Worm (Caenorhabditis elegans) whole organism, L1 larva: ENCODE data around the gene R02F2.8.

ENCODE experiments used
- F16B12.6 ChIP-seq: fragments of 150-350 bp; optimal IDR thresholded peaks from 2 replicates; lab custom pipeline; 2014; ENCODE audit warnings: missing biosample characterization, missing genetic modification characterization
- aha-1 ChIP-seq: fragments of 150-350 bp; optimal IDR thresholded peaks from 2 replicates; lab custom pipeline; 2014; ENCODE audit warnings: missing biosample characterization, missing genetic modification characterization
- alr-1 ChIP-seq: fragments of 200-800 bp; sonication (Bioruptor generic); optimal IDR thresholded peaks from 2 replicates; lab custom pipeline; 2018; ENCODE audit warnings: borderline replicate concordance, mild to moderate bottlenecking, missing genetic modification characterization, missing compliant biosample characterization
- aly-2 ChIP-seq: fragments of 150-350 bp; optimal IDR thresholded peaks from 2 replicates; lab custom pipeline; 2014; ENCODE audit warnings: missing biosample characterization, missing genetic modification characterization
- ama-1 ChIP-seq: fragments of 150-350 bp; optimal IDR thresholded peaks from 2 replicates; lab custom pipeline; 2014
- blmp-1 ChIP-seq: fragments of 150-350 bp; optimal IDR thresholded peaks from 2 replicates; lab custom pipeline; 2014; ENCODE audit warnings: missing biosample characterization, missing genetic modification characterization
- ceh-63 ChIP-seq: fragments of 200-800 bp; sonication (Bioruptor generic); optimal IDR thresholded peaks from 2 replicates; lab custom pipeline; 2018; ENCODE audit warnings: mild to moderate bottlenecking, missing genetic modification characterization, missing compliant biosample characterization
- ceh-88 ChIP-seq: fragments of 200-800 bp; sonication (Bioruptor generic); IDR thresholded peaks from 2 replicates; pipeline ENCODE4 v1.3.6; 2022; ENCODE audit warnings: missing genetic modification characterization, missing compliant biosample characterization
- ces-1 ChIP-seq: fragments of 150-350 bp; optimal IDR thresholded peaks from 2 replicates; lab custom pipeline; 2014; ENCODE audit warnings: missing biosample characterization, missing genetic modification reagents, missing genetic modification characterization
- dpl-1 ChIP-seq, 3 experiments: fragments of 150-350 bp in 2 of 3; sonication (generic microtip) in 1 of 3; optimal IDR thresholded peaks; 2 replicates each; lab custom pipeline; 2014 to 2017; ENCODE audit warnings: missing biosample characterization in 3 of 3, missing genetic modification characterization in 3 of 3, missing genetic modification reagents in 3 of 3
- efl-3 ChIP-seq: fragments of 200-800 bp; sonication (Bioruptor generic); optimal IDR thresholded peaks from 2 replicates; lab custom pipeline; 2018; ENCODE audit warnings: mild to moderate bottlenecking, missing genetic modification characterization, missing compliant biosample characterization
- egl-13 ChIP-seq: sonication (generic microtip); optimal IDR thresholded peaks from 2 replicates; lab custom pipeline; 2016; ENCODE audit warnings: missing genotype, missing genetic modification reagents, missing genetic modification characterization, missing compliant biosample characterization
- egl-27 ChIP-seq, 2 experiments: fragments of 150-350 bp in 1 of 2; sonication (generic microtip); optimal IDR thresholded peaks; 3 replicates each; lab custom pipeline; 2017 to 2018; ENCODE audit warnings: missing biosample characterization in 2 of 2, missing genetic modification characterization in 2 of 2, missing genetic modification reagents in 2 of 2
- elt-2 ChIP-seq: sonication (generic microtip); optimal IDR thresholded peaks from 2 replicates; lab custom pipeline; 2016; ENCODE audit warnings: missing genetic modification characterization, mild to moderate bottlenecking, inconsistent platforms, missing compliant biosample characterization, missing genetic modification reagents
- elt-3 ChIP-seq, 6 experiments: fragments of 150-350 bp in 1 of 6; sonication (generic microtip); optimal IDR thresholded peaks; 2 replicates each; lab custom pipeline; 2017 to 2018; ENCODE audit warnings: missing biosample characterization in 6 of 6, missing genetic modification characterization in 6 of 6, inconsistent platforms in 1 of 6
- ets-5 ChIP-seq: fragments of 200-800 bp; sonication (Bioruptor generic); IDR thresholded peaks from 2 replicates; pipeline ENCODE4 v1.3.6; 2022; ENCODE audit warnings: missing genetic modification characterization, missing compliant biosample characterization
- fkh-4 ChIP-seq: sonication (generic microtip); optimal IDR thresholded peaks from 2 replicates; lab custom pipeline; 2016; ENCODE audit warnings: missing compliant biosample characterization, missing genetic modification characterization, borderline replicate concordance
- fkh-8 ChIP-seq: sonication (generic microtip); optimal IDR thresholded peaks from 2 replicates; lab custom pipeline; 2016; ENCODE audit warnings: mild to moderate bottlenecking, missing genetic modification characterization, missing compliant biosample characterization
- grh-1 ChIP-seq: fragments of 200-800 bp; sonication (Bioruptor generic); IDR thresholded peaks from 2 replicates; pipeline ENCODE4 v1.3.6; 2022; ENCODE audit warnings: missing genetic modification reagents, missing genetic modification characterization, missing compliant biosample characterization
- hlh-17 ChIP-seq: fragments of 200-800 bp; sonication (Bioruptor generic); optimal IDR thresholded peaks from 2 replicates; lab custom pipeline; 2018; ENCODE audit warnings: missing genetic modification characterization, mild to moderate bottlenecking, missing compliant biosample characterization, moderate library complexity, borderline replicate concordance
- hlh-4 ChIP-seq: sonication (generic microtip); optimal IDR thresholded peaks from 2 replicates; lab custom pipeline; 2016; ENCODE audit warnings: mild to moderate bottlenecking, missing genetic modification characterization, missing compliant biosample characterization
- irx-1 ChIP-seq: sonication (generic microtip); optimal IDR thresholded peaks from 2 replicates; lab custom pipeline; 2016; ENCODE audit warnings: missing genetic modification characterization, missing compliant biosample characterization
- isw-1 ChIP-seq: fragments of 200-800 bp; sonication (Bioruptor generic); IDR thresholded peaks from 2 replicates; pipeline ENCODE4 v1.3.6; 2022; ENCODE audit warnings: missing genetic modification characterization, missing compliant biosample characterization
- jun-1 ChIP-seq: fragments of 150-350 bp; optimal IDR thresholded peaks from 2 replicates; lab custom pipeline; 2014; ENCODE audit warnings: missing biosample characterization, missing genetic modification reagents, missing genetic modification characterization
- lin-13 ChIP-seq: fragments of 150-350 bp; optimal IDR thresholded peaks from 2 replicates; lab custom pipeline; 2014; ENCODE audit warnings: missing biosample characterization, missing genetic modification reagents, missing genetic modification characterization
- lin-14 ChIP-seq: fragments of 200-800 bp; sonication (Bioruptor generic); optimal IDR thresholded peaks from 2 replicates; lab custom pipeline; 2018; ENCODE audit warnings: mild to moderate bottlenecking, missing genetic modification characterization, moderate library complexity, missing compliant biosample characterization
- lin-15B ChIP-seq: fragments of 150-350 bp; sonication (generic microtip); optimal IDR thresholded peaks from 3 replicates; lab custom pipeline; 2014; ENCODE audit warnings: missing biosample characterization, missing genetic modification characterization
- lin-39 ChIP-seq: fragments of 150-350 bp; optimal IDR thresholded peaks from 2 replicates; lab custom pipeline; 2014; ENCODE audit warnings: missing biosample characterization, missing genetic modification reagents, missing genetic modification characterization
- lir-3 ChIP-seq: sonication (generic microtip); optimal IDR thresholded peaks from 2 replicates; lab custom pipeline; 2016; ENCODE audit warnings: mild to moderate bottlenecking, missing genetic modification characterization, moderate library complexity, missing compliant biosample characterization; ENCODE audit not compliant: poor library complexity
- mdl-1 ChIP-seq, 2 experiments: fragments of 150-350 bp; optimal IDR thresholded peaks; 2 replicates each; lab custom pipeline; 2014 to 2017; ENCODE audit warnings: missing biosample characterization in 2 of 2, missing genetic modification characterization in 2 of 2, inconsistent platforms in 1 of 2
- nhr-12 ChIP-seq: sonication (generic microtip); optimal IDR thresholded peaks from 2 replicates; lab custom pipeline; 2017; ENCODE audit warnings: missing biosample characterization, missing genetic modification characterization
- nhr-19 ChIP-seq: fragments of 200-800 bp; sonication (Bioruptor generic); conservative IDR thresholded peaks from 2 replicates; pipeline ENCODE4 v1.3.6; 2022; ENCODE audit warnings: missing genetic modification characterization, missing compliant biosample characterization
- nhr-47 ChIP-seq: sonication (generic microtip); optimal IDR thresholded peaks from 2 replicates; lab custom pipeline; 2016; ENCODE audit warnings: mild to moderate bottlenecking, missing genetic modification characterization, moderate library complexity, missing compliant biosample characterization
- nhr-77 ChIP-seq: fragments of 150-350 bp; optimal IDR thresholded peaks from 2 replicates; lab custom pipeline; 2014; ENCODE audit warnings: missing biosample characterization, missing genetic modification characterization
- nhr-85 ChIP-seq: sonication (generic microtip); peaks from one replicate; lab custom pipeline; 2016; ENCODE audit warnings: missing genetic modification characterization, inconsistent platforms, missing compliant biosample characterization
- nhr-90 ChIP-seq: sonication (generic microtip); optimal IDR thresholded peaks from 2 replicates; lab custom pipeline; 2016; ENCODE audit warnings: mild to moderate bottlenecking, missing genetic modification characterization, missing compliant biosample characterization; ENCODE audit not compliant: poor library complexity
- pag-3 ChIP-seq: sonication (generic microtip); optimal IDR thresholded peaks from 2 replicates; lab custom pipeline; 2017; ENCODE audit warnings: missing genetic modification characterization, mild to moderate bottlenecking, missing compliant biosample characterization, antibody characterized with exemption, borderline replicate concordance; ENCODE audit not compliant: insufficient read depth
- pax-3 ChIP-seq: fragments of 200-800 bp; sonication (Bioruptor generic); optimal IDR thresholded peaks from 2 replicates; lab custom pipeline; 2018; ENCODE audit warnings: mild to moderate bottlenecking, missing genetic modification characterization, moderate library complexity, missing compliant biosample characterization
- pqm-1 ChIP-seq: sonication (generic microtip); optimal IDR thresholded peaks from 3 replicates; lab custom pipeline; 2017; ENCODE audit warnings: missing biosample characterization, missing genetic modification characterization
- rnt-1 ChIP-seq: sonication (generic microtip); optimal IDR thresholded peaks from 2 replicates; lab custom pipeline; 2016; ENCODE audit warnings: mild to moderate bottlenecking, missing genetic modification characterization, moderate library complexity, missing compliant biosample characterization
- snpc-4 ChIP-seq: fragments of 150-350 bp; optimal IDR thresholded peaks from 2 replicates; lab custom pipeline; 2014; ENCODE audit warnings: missing biosample characterization, missing genetic modification characterization
- sptf-1 ChIP-seq: fragments of 150-350 bp; optimal IDR thresholded peaks from 2 replicates; lab custom pipeline; 2014; ENCODE audit warnings: missing biosample characterization, missing genetic modification characterization
- sup-37 ChIP-seq: fragments of 200-800 bp; sonication (Bioruptor generic); optimal IDR thresholded peaks from 2 replicates; lab custom pipeline; 2018; ENCODE audit warnings: mild to moderate bottlenecking, missing genetic modification characterization, missing compliant biosample characterization
- swsn-7 ChIP-seq: sonication (generic microtip); optimal IDR thresholded peaks from 2 replicates; lab custom pipeline; 2016; ENCODE audit warnings: missing genetic modification characterization, missing compliant biosample characterization
- tbx-2 ChIP-seq: sonication (generic microtip); optimal IDR thresholded peaks from 2 replicates; lab custom pipeline; 2016; ENCODE audit warnings: missing genetic modification characterization, missing compliant biosample characterization
- unc-130 ChIP-seq: fragments of 150-350 bp; optimal IDR thresholded peaks from 2 replicates; lab custom pipeline; 2017; ENCODE audit warnings: missing biosample characterization, missing genetic modification characterization, inconsistent platforms
- unc-30 ChIP-seq: sonication (generic microtip); optimal IDR thresholded peaks from 2 replicates; lab custom pipeline; 2017; ENCODE audit warnings: missing biosample characterization, missing genetic modification characterization
- unc-98 ChIP-seq: fragments of 200-800 bp; sonication (Bioruptor generic); IDR thresholded peaks from 2 replicates; pipeline ENCODE4 v1.3.6; 2022; ENCODE audit warnings: missing genetic modification characterization, missing compliant biosample characterization
- zip-4 ChIP-seq: fragments of 200-800 bp; sonication (Bioruptor generic); optimal IDR thresholded peaks from 2 replicates; lab custom pipeline; 2018; ENCODE audit warnings: mild to moderate bottlenecking, missing genetic modification characterization, moderate library complexity, missing compliant biosample characterization
- ztf-4 ChIP-seq: fragments of 150-350 bp; optimal IDR thresholded peaks from 2 replicates; lab custom pipeline; 2014; ENCODE audit warnings: missing biosample characterization, missing genetic modification characterization

Gene R02F2.8

ce11 chrIII:5501358-5502287, 6.6 kb upstream of the R02F2.8 start, which contains the start of gene R02F2.1 (continued):
- TF ChIP-seq pag-3 (no peak), lin-15B (tag; lab: Kevin White, UChicago) (no peak), egl-13 (tag; lab: Kevin White, UChicago) (no peak), aly-2 (tag; lab: Kevin White, UChicago) (no peak), unc-98 (GFP tag; lab: Robert Waterston, UW) (no peak), ama-1 (no peak), unc-30 (no peak), nhr-19 (peak; percentile 52), nhr-77 (no peak), nhr-85 (tag; lab: Kevin White, UChicago) (peak; percentile 80), lin-14 (GFP tag; lab: Kevin White, UChicago) (peak; percentile 63), pqm-1 (tag; lab: Kevin White, UChicago) (no peak), hlh-17 (GFP tag; lab: Kevin White, UChicago) (no peak), nhr-90 (peak; percentile 66), hlh-4 (tag; lab: Kevin White, UChicago) (no peak), fkh-8 (tag; lab: Kevin White, UChicago) (peak; percentile 69), zip-4 (no peak), egl-27 (tag; optimal IDR thresholded peaks at IDR 0.05; lab: Kevin White, UChicago) (no peak), swsn-7 (tag; lab: Kevin White, UChicago) (no peak), nhr-12 (no peak), nhr-47 (peak; percentile 40), fkh-4 (tag; lab: Kevin White, UChicago) (no peak), aha-1 (tag; lab: Kevin White, UChicago) (no peak), jun-1 (tag; lab: Kevin White, UChicago) (no peak), lir-3 (tag; lab: Kevin White, UChicago) (no peak), ceh-63 (GFP tag; lab: Kevin White, UChicago) (no peak), irx-1 (no peak), lin-13 (GFP tag; lab: Kevin White, UChicago) (no peak), elt-3 (tag; optimal IDR thresholded peaks at IDR 0.05; lab: Kevin White, UChicago) (peak in 2 of 6 experiments; percentile 19 to 58), efl-3 (no peak), grh-1 (GFP tag; lab: Robert Waterston, UW) (no peak), alr-1 (tag; lab: Kevin White, UChicago) (no peak), rnt-1 (tag; lab: Kevin White, UChicago) (no peak), pax-3 (tag; lab: Kevin White, UChicago) (no peak), lin-39 (tag; lab: Kevin White, UChicago) (no peak), sup-37 (GFP tag; lab: Kevin White, UChicago) (no peak), ets-5 (GFP tag; lab: Robert Waterston, UW) (no peak), ces-1 (GFP tag; lab: Kevin White, UChicago) (no peak), blmp-1 (peak; percentile 60), dpl-1 (GFP tag; optimal IDR thresholded peaks at IDR 0.05; lab: Kevin White, UChicago) (peak; percentile 14 to 54 (median 50)), ztf-4 (no peak), sptf-1 (tag; lab: Kevin White, UChicago) (no peak), tbx-2 (peak; percentile 38), ceh-88 (no peak), elt-2 (no peak), mdl-1 (tag; optimal IDR thresholded peaks at IDR 0.05; lab: Kevin White, UChicago) (peak in 1 of 2 experiments; percentile 84), unc-130 (peak; percentile 21), snpc-4 (tag; lab: Kevin White, UChicago) (no peak), isw-1 (GFP tag; lab: Robert Waterston, UW) (no peak), F16B12.6 (tag; lab: Kevin White, UChicago) (no peak)
